Fruit fly (Drosophila melanogaster): Measurements from ENCODE around the gene orion.

The orion gene

dm6 chrX:7933210-7933915 is 13.3 kb downstream of the orion start, which contains the start of the genes Dhdds and RpS14a:
TSS of gene Dhdds (minus strand) at chrX:7933351.
TSS of gene RpS14a (plus strand) at chrX:7933742.
- TF ChIP-seq noc (tag; optimal IDR thresholded peaks at IDR 0.05): peak; percentile 8

dm6 chrX:7931028-7931549 is 15.6 kb downstream of the orion start, which contains the start of gene mahe:
TSS of gene mahe (minus strand) at chrX:7931382.
- no peak for TF ChIP-seq noc (tag; optimal IDR thresholded peaks at IDR 0.05)

- TF ChIP-seq noc (tag; optimal IDR thresholded peaks at IDR 0.05): no peak
Measured at dm6 chrX:7930236-7931027, 16.3 kb downstream of the orion start.

dm6 chrX:7924913-7925312 is 21.8 kb downstream of the orion start:
- TF ChIP-seq noc (tag; optimal IDR thresholded peaks at IDR 0.05): no peak

- no peak for TF ChIP-seq noc (tag; optimal IDR thresholded peaks at IDR 0.05)
Measured at dm6 chrX:7923063-7923462, 23.6 kb downstream of the orion start.

DNA sequence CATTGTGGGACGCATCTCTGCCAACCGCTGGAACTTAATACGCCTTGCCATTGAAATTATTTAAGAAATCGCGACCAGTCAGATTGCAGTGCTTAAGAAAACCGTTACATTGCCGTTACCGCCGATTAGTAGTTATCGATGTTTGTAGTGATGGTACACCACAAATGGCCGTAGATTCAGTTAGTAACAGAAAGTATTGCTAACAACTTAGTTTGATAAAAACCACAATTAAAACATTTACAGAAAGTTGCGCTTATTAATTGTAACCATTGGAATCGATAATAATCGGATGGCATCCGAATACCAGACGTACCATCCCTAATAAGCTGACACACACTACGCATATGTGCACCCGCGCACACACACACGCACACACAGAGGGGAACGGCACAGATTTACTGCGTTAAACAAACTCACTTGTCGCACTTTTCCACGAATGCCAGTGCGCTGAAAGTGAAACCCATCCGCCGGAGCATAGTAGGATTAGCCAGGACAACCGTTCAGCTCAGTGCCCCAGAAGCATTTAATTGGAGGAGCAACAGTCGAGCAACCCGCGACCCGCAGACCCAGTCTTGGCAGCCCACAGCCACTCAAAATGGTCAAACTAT is 26.5 kb downstream of the orion start, which contains the start of the genes hdm and Ykt6:
hdm (minus strand) TSS at position 51 of the 608 bp plus-strand sequence.
Ykt6 (plus strand) TSS at position 329 of the 608 bp plus-strand sequence.
- no peak for TF ChIP-seq noc (tag; optimal IDR thresholded peaks at IDR 0.05)

DNA sequence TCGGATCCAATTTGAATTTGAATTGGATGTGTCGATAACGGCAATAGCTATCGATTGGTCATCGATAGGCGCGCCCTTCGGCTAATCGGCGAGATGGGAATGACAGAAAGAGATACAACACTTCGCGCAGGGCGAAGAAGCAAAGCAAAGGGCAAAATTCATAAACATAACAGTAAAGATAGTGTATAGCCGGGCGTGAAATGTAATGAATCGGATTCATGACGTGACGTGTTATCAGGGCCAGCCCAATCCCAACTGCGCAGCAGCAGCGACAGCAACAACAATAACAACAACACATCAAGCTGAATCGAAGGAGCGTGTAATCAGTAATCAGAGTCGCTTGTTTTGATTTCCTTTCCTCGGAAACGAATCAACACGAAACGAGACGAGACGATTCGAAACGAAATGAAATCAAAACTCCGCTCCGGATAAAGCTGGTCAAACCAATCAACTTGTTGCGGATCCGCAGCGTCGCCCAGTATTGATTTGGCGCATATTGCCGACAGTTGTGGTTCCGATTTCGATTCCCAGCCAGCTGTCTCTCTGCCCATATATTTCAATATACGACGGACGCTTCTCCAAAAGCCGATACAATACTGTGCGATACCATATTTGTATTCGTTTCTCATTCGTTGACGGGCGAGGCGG is 34.6 kb downstream of the orion start, which contains the start of gene snz:
snz (plus strand) TSS at position 107 of the 648 bp plus-strand sequence.
- no peak for TF ChIP-seq noc (tag; optimal IDR thresholded peaks at IDR 0.05)

DNA sequence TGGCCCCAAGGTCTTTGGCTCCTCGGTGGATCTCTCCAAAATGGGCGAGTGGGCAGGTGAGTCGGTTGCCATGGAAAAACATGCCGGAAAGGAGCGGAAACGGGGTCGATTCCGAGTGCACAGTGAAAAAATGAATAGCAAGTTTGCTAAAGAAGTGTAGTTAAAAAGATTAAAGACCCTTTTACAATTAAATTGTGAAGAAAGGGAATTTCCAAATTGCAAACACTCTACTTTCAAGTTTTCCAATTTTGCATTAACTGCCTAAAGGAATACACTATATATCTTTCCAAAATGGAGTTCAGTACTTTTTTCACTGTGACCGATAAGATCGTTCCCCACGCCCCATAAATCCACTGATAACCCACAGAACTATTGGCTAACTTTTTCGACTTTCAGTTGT is 37.2 kb downstream of the orion start:
- no peak for TF ChIP-seq noc (tag; optimal IDR thresholded peaks at IDR 0.05)

dm6 chrX:7909069-7909389 is 37.7 kb downstream of the orion start:
- TF ChIP-seq noc (tag; optimal IDR thresholded peaks at IDR 0.05): no peak

dm6 chrX:7908239-7909068 is 38.3 kb downstream of the orion start, which contains the start of the genes dpr14 and spidey:
TSS of gene dpr14 (minus strand) at chrX:7908286.
TSS of gene spidey (plus strand) at chrX:7908931.
- TF ChIP-seq noc (tag; optimal IDR thresholded peaks at IDR 0.05): peak; percentile 95

DNA sequence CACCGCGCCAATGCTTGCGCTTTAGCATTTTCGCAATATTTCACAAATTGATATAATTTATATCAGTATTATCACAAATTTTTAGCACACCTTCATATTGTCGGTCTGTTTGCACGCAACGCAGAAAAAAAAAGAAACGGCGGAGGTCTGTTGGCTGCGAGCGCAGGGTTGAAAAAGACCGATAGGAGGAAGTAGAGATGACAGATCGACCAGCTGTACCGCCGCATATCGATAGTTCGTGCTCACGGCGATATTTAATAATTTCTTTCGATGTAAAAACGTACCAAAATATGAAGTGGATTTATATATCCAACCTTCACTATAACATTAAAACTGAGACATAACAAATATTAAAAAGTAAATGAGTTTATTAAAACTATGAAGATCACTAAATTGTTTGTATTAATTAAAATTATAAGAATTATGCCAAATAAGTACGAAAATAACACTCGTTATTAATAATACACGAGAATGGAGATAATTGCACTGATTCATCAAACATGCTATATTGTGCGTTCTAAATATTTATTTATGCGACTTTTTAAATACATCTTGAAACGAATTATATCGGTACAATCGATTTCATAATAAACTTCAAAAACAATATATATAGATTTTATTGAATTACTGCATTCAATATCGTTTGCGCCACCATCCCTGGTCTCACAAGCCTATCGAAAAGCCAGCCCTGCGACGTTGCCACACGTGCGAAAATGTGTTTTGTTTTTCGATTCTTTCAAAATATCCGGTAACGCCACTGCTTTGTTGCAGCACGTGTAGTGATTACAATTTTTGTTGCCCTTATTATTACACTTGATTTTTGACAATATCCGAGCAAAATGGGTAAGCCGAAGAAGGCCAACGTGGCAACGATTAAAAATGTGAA is 45.3 kb downstream of the orion start, which contains the start of the genes RpS6 and bys:
RpS6 (minus strand) TSS at position 179 of the 886 bp plus-strand sequence.
bys (plus strand) TSS at position 728 of the 886 bp plus-strand sequence.
- peak; percentile 17 for TF ChIP-seq noc (tag; optimal IDR thresholded peaks at IDR 0.05)

dm6 chrX:7900659-7901058 is 46.0 kb downstream of the orion start:
- TF ChIP-seq noc (tag; optimal IDR thresholded peaks at IDR 0.05): no peak

DNA sequence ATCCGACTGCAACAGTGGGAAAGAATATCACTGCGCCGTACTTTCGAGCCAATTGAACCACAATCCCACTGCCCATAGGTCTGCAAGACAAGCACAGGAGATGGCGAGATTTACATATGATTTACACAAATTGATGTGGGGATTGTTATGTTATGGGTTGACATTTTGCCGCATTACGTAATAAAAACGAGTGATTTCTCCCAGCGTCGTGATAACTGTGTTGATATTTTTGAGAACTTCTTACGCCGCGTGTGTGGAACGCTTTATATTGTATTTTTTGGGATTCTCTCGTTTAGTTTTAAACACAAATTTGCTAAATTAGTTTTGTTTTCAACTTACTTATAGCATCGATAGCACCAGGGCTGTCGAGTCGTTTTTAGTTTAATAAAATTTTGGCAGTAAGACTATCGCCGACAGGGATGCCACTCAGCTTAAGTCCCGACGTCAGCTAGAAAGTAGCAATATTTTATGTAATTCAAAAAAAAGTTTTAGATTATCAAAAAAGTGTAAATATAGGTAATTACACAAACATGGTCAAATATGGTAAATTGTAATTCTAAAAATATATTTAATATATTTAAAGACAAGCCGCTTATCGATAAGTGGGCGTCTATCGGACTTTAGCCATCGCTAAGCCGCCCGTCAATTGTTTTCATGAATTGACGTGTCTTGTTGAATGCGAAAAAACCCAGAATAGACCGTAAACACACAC is 53.1 kb downstream of the orion start, which contains the start of the genes CG45089, ND-MNLL and p115:
CG45089 (minus strand) TSS at position 388 of the 712 bp plus-strand sequence.
ND-MNLL (minus strand) TSS at position 388 of the 712 bp plus-strand sequence.
p115 (plus strand) TSS at position 621 of the 712 bp plus-strand sequence.
- peak; percentile 55 for TF ChIP-seq noc (tag; optimal IDR thresholded peaks at IDR 0.05)
